Fruit fly (Drosophila melanogaster): Measurements from ENCODE around the gene CG1208.

The CG1208 gene

DNA sequence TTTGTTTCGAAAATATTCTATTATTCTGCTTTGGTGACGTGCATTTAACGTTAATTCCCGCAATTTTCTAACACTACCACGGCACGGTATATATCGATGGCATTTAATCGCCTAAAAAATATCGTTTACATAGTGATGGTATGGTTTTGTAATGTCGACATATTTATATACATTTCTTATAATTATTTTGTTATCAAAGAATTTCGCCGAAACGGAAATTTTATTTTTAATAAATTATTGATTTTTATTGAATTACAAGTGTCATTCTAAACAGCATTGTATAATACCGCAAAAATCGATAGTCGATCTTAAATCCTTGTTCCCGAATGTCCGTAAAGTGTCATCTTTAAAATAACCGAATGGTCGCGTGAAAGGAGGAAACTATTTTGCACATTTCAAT is 7.0 kb upstream of the CG1208 start, which contains the start of the genes Sec20 and dgrn (continued):
- TF ChIP-seq CG10959 (GFP tag; IDR thresholded peaks at IDR 0.05): peak; percentile 28; the same call in 1 of the 2 replicates
- TF ChIP-seq trem (tag; optimal IDR thresholded peaks at IDR 0.05): peak; percentile 95
- peak; percentile 7 for TF ChIP-seq HHEX (GFP tag; optimal IDR thresholded peaks at IDR 0.05)
- TF ChIP-seq Gug (GFP tag; IDR thresholded peaks at IDR 0.05): peak; percentile 52; the same call in 2 of the 4 replicates
- TF ChIP-seq dm (GFP tag; optimal IDR thresholded peaks at IDR 0.05): peak; percentile 48
- TF ChIP-seq Optix (GFP tag; IDR thresholded peaks at IDR 0.05): no peak
- TF ChIP-seq Xrp1 (GFP tag; IDR thresholded peaks at IDR 0.05): peak; percentile 73
- TF ChIP-seq CG6272 (GFP tag; IDR thresholded peaks at IDR 0.05): peak; percentile 73
- TF ChIP-seq CG2889 (GFP tag; IDR thresholded peaks at IDR 0.05): no peak
- peak; percentile 57 for TF ChIP-seq CG9727 (GFP tag; optimal IDR thresholded peaks at IDR 0.05)
- peak; percentile 67 for TF ChIP-seq Ets97D (GFP tag; optimal IDR thresholded peaks at IDR 0.05)
- TF ChIP-seq inv (GFP tag; IDR thresholded peaks at IDR 0.05; ENCODE audit: partially characterized antibody): peak; percentile 96
- TF ChIP-seq CG18262 (tag; optimal IDR thresholded peaks at IDR 0.05): peak; percentile 72
- TF ChIP-seq CG12744 (GFP tag; optimal IDR thresholded peaks at IDR 0.05): no peak
- no peak for TF ChIP-seq fd64A (GFP tag; optimal IDR thresholded peaks at IDR 0.05)
- no peak for TF ChIP-seq dimm (GFP tag; IDR thresholded peaks at IDR 0.05)
- TF ChIP-seq CG18476 (GFP tag; optimal IDR thresholded peaks at IDR 0.05): peak; percentile 52
- TF ChIP-seq CG12155 (GFP tag; optimal IDR thresholded peaks at IDR 0.05): peak; percentile 75
- peak; percentile 62 for TF ChIP-seq HmgZ (tag; optimal IDR thresholded peaks at IDR 0.05)
- TF ChIP-seq CG18619 (GFP tag; optimal IDR thresholded peaks at IDR 0.05): peak; percentile 46
- peak; percentile 28 for TF ChIP-seq CG17186 (GFP tag; optimal IDR thresholded peaks at IDR 0.05)
- TF ChIP-seq CG1024 (GFP tag; IDR thresholded peaks at IDR 0.05): no peak
- peak; percentile 50 for TF ChIP-seq Lhr (GFP tag; optimal IDR thresholded peaks at IDR 0.05)
- no peak for TF ChIP-seq tx (GFP tag; optimal IDR thresholded peaks at IDR 0.05)
- TF ChIP-seq Dfd (GFP tag; optimal IDR thresholded peaks at IDR 0.05): no peak
- peak; percentile 43 for TF ChIP-seq Fer2 (tag; optimal IDR thresholded peaks at IDR 0.05)
- peak; percentile 27 for TF ChIP-seq CG5245 (GFP tag; optimal IDR thresholded peaks at IDR 0.05)
- TF ChIP-seq Opbp (GFP tag; IDR thresholded peaks at IDR 0.05; ENCODE audit: partially characterized antibody): peak; percentile 94
- peak; percentile 38 for TF ChIP-seq CG12104 (GFP tag; optimal IDR thresholded peaks at IDR 0.05)
- TF ChIP-seq CG6654 (GFP tag; optimal IDR thresholded peaks at IDR 0.05): no peak
- TF ChIP-seq chn (GFP tag; optimal IDR thresholded peaks at IDR 0.05): peak; percentile 50
- TF ChIP-seq CG17385 (GFP tag; optimal IDR thresholded peaks at IDR 0.05): peak; percentile 44
- TF ChIP-seq disco-r (GFP tag; optimal IDR thresholded peaks at IDR 0.05): no peak
- TF ChIP-seq CG12219 (GFP tag; optimal IDR thresholded peaks at IDR 0.05): no peak
- TF ChIP-seq NC2β (GFP tag; optimal IDR thresholded peaks at IDR 0.05): no peak
- TF ChIP-seq CG34376 (GFP tag; optimal IDR thresholded peaks at IDR 0.05): peak; percentile 1
- peak; percentile 40 to 55 for TF ChIP-seq Hr51 (GFP tag; optimal IDR thresholded peaks at IDR 0.05)
- TF ChIP-seq chinmo (GFP tag; IDR thresholded peaks at IDR 0.05; ENCODE audit: partially characterized antibody): peak; percentile 85; the same call in 3 of the 4 replicates
- TF ChIP-seq so (GFP tag; IDR thresholded peaks at IDR 0.05): no peak; the same call in 2 of the 3 replicates
- peak; percentile 84 for TF ChIP-seq CG30403 (GFP tag; optimal IDR thresholded peaks at IDR 0.05)
- peak; percentile 38 for TF ChIP-seq MESR4 (GFP tag; optimal IDR thresholded peaks at IDR 0.05)
- TF ChIP-seq wdn (GFP tag; IDR thresholded peaks at IDR 0.05): no peak
- peak; percentile 92 for TF ChIP-seq MBD-R2 (GFP tag; IDR thresholded peaks at IDR 0.05)
- TF ChIP-seq CG10209 (GFP tag; optimal IDR thresholded peaks at IDR 0.05): peak; percentile 41
- TF ChIP-seq pb (GFP tag; optimal IDR thresholded peaks at IDR 0.05): no peak
- TF ChIP-seq esg (GFP tag; conservative IDR thresholded peaks at IDR 0.05): 0 out of 2 replicates have a peak, but pooled peaks have one; percentile 37
- no peak; the same call in 2 of the 3 replicates for TF ChIP-seq ase (GFP tag; IDR thresholded peaks at IDR 0.05)
- no peak for TF ChIP-seq eyg (GFP tag; optimal IDR thresholded peaks at IDR 0.05)
- peak in 1 of 2 experiments; percentile 6 for TF ChIP-seq crp (GFP tag; optimal IDR thresholded peaks at IDR 0.05)
- TF ChIP-seq CG11398 (GFP tag; optimal IDR thresholded peaks at IDR 0.05): no peak
- TF ChIP-seq CG12769 (tag; optimal IDR thresholded peaks at IDR 0.05): no peak
